Worm (Caenorhabditis elegans) whole organism, L4 larva: ENCODE measurements around the gene str-12.
A peak's percentile ranks its signal among the peaks of the same experiment; 100 is the strongest.

Experiments used
- D1046.2 ChIP-seq: fragments of 200-800 bp; sonication (Bioruptor generic); IDR thresholded peaks from 2 replicates; pipeline ENCODE4 v1.3.6; 2022; ENCODE audit warnings: missing genetic modification characterization, missing compliant biosample characterization
- F10B5.3 ChIP-seq: sonication (generic microtip); optimal IDR thresholded peaks from 2 replicates; lab custom pipeline; 2016; ENCODE audit warnings: mild to moderate bottlenecking, missing genetic modification characterization, missing compliant biosample characterization
- T26A8.4 ChIP-seq: fragments of 200-800 bp; sonication (Bioruptor generic); IDR thresholded peaks from 2 replicates; pipeline ENCODE4 v1.3.6; 2022; ENCODE audit warnings: missing genetic modification characterization, missing compliant biosample characterization
- Y105C5A.15 ChIP-seq: fragments of 200-800 bp; sonication (Bioruptor generic); IDR thresholded peaks from 2 replicates; pipeline ENCODE4 v1.3.6; 2022; ENCODE audit warnings: missing genetic modification characterization, missing compliant biosample characterization
- aha-1 ChIP-seq: fragments of 150-350 bp; peaks from one replicate; lab custom pipeline; 2014; ENCODE audit warnings: missing biosample characterization, missing genetic modification characterization
- ctbp-1 ChIP-seq: fragments of 200-800 bp; sonication (Bioruptor generic); IDR thresholded peaks from 2 replicates; pipeline ENCODE4 v1.3.6; 2022; ENCODE audit warnings: missing genetic modification reagents, missing genetic modification characterization, missing compliant biosample characterization
- dmd-6 ChIP-seq: fragments of 200-800 bp; sonication (Bioruptor generic); IDR thresholded peaks from 2 replicates; pipeline ENCODE4 v1.3.6; 2022; ENCODE audit warnings: missing genetic modification reagents, missing genetic modification characterization, missing compliant biosample characterization
- dmd-8 ChIP-seq: fragments of 200-800 bp; sonication (Bioruptor generic); IDR thresholded peaks from 2 replicates; pipeline ENCODE4 v1.3.6; 2022; ENCODE audit warnings: missing genetic modification characterization, missing compliant biosample characterization
- dve-1 ChIP-seq: sonication (generic microtip); optimal IDR thresholded peaks from 2 replicates; lab custom pipeline; 2017; ENCODE audit warnings: antibody characterized with exemption, mild to moderate bottlenecking, missing genetic modification characterization, missing compliant biosample characterization; ENCODE audit not compliant: insufficient read depth
- hlh-11 ChIP-seq: fragments of 200-800 bp; sonication (Bioruptor generic); optimal IDR thresholded peaks from 2 replicates; lab custom pipeline; 2018; ENCODE audit warnings: mild to moderate bottlenecking, missing genetic modification characterization, missing compliant biosample characterization
- hlh-30 ChIP-seq: sonication (generic microtip); optimal IDR thresholded peaks from 2 replicates; lab custom pipeline; 2017; ENCODE audit warnings: antibody characterized with exemption, mild to moderate bottlenecking, missing genetic modification characterization, missing compliant biosample characterization; ENCODE audit not compliant: insufficient read depth
- mep-1 ChIP-seq: fragments of 150-350 bp; sonication (generic microtip); optimal IDR thresholded peaks from 3 replicates; lab custom pipeline; 2014; ENCODE audit warnings: missing biosample characterization, missing genetic modification characterization
- mes-2 ChIP-seq: sonication (generic microtip); optimal IDR thresholded peaks from 2 replicates; lab custom pipeline; 2016; ENCODE audit warnings: missing genotype, mild to moderate bottlenecking, missing genetic modification characterization, missing compliant biosample characterization; ENCODE audit not compliant: poor library complexity, severe bottlenecking
- nhr-11 ChIP-seq: fragments of 150-350 bp; optimal IDR thresholded peaks from 2 replicates; lab custom pipeline; 2014; ENCODE audit warnings: missing biosample characterization, missing genetic modification characterization
- nhr-25 ChIP-seq: sonication (generic microtip); optimal IDR thresholded peaks from 2 replicates; lab custom pipeline; 2017; ENCODE audit warnings: missing genetic modification characterization, mild to moderate bottlenecking, missing compliant biosample characterization, antibody characterized with exemption, moderate library complexity, borderline replicate concordance; ENCODE audit not compliant: insufficient read depth
- nhr-28 ChIP-seq: fragments of 150-350 bp; optimal IDR thresholded peaks from 2 replicates; lab custom pipeline; 2014; ENCODE audit warnings: missing biosample characterization, missing genetic modification characterization
- nhr-41 ChIP-seq: fragments of 200-800 bp; sonication (Bioruptor generic); IDR thresholded peaks from 2 replicates; pipeline ENCODE4 v1.3.6; 2022; ENCODE audit warnings: missing genetic modification reagents, missing genetic modification characterization, missing compliant biosample characterization
- nhr-6 ChIP-seq: fragments of 150-350 bp; optimal IDR thresholded peaks from 2 replicates; lab custom pipeline; 2014; ENCODE audit warnings: missing biosample characterization, missing genetic modification characterization
- snpc-1.2 ChIP-seq: fragments of 200-800 bp; sonication (Bioruptor generic); IDR thresholded peaks from 2 replicates; pipeline ENCODE4 v1.3.6; 2022; ENCODE audit warnings: missing genetic modification reagents, missing genetic modification characterization, missing compliant biosample characterization
- snpc-4 ChIP-seq: fragments of 150-350 bp; optimal IDR thresholded peaks from 2 replicates; lab custom pipeline; 2014; ENCODE audit warnings: missing biosample characterization, missing genetic modification characterization
- tra-1 ChIP-seq: fragments of 200-800 bp; sonication (Bioruptor generic); IDR thresholded peaks from 2 replicates; pipeline ENCODE4 v1.3.6; 2022; ENCODE audit warnings: missing genetic modification reagents, missing genetic modification characterization, missing compliant biosample characterization
- unc-62 ChIP-seq, 3 experiments: fragments of 150-350 bp in 1 of 3; sonication (generic microtip); optimal IDR thresholded peaks in 2 of 3; peaks in 1 of 3; 1 replicate in 1 of 3; 2 replicates in 2 of 3; lab custom pipeline; 2014 to 2017; ENCODE audit warnings: missing biosample characterization in 3 of 3, missing genetic modification characterization in 3 of 3, missing genetic modification reagents in 3 of 3, missing genotype in 1 of 3
- zfp-2 ChIP-seq: sonication (generic microtip); optimal IDR thresholded peaks from 2 replicates; lab custom pipeline; 2016; ENCODE audit warnings: mild to moderate bottlenecking, missing genetic modification characterization, missing compliant biosample characterization
- zip-2 ChIP-seq: fragments of 150-350 bp; optimal IDR thresholded peaks from 2 replicates; lab custom pipeline; 2014; ENCODE audit warnings: missing biosample characterization, missing genetic modification characterization

The str-12 gene

DNA sequence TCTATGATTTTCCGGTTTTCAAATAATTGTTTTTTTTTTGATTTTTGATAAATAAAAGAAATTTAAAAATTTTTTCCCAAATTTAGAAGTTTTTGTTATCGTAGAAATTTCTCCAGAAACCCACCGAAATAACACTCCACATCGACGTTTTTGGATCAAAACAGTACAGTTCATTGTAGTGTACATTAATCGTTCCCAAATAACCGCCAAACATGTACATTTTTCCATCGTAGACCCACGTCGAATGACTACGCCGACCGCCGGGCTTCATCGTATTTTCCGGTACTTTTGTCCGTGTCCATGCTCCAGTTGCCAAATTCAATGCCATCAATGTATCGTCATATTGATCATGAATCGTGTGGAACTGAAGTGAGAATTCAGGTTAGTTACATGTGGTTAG is 43.4 kb downstream of the str-12 start, which contains the start of gene F53E4.2:
F53E4.2 (plus strand) TSS at position 301 of the 400 bp plus-strand sequence.
- TF ChIP-seq Y105C5A.15 (GFP tag; lab: Robert Waterston, UW) (no peak), D1046.2 (GFP tag; lab: Robert Waterston, UW) (0 out of 2 replicates have a peak, but pooled peaks have one; percentile 16), dmd-8 (no peak)

DNA sequence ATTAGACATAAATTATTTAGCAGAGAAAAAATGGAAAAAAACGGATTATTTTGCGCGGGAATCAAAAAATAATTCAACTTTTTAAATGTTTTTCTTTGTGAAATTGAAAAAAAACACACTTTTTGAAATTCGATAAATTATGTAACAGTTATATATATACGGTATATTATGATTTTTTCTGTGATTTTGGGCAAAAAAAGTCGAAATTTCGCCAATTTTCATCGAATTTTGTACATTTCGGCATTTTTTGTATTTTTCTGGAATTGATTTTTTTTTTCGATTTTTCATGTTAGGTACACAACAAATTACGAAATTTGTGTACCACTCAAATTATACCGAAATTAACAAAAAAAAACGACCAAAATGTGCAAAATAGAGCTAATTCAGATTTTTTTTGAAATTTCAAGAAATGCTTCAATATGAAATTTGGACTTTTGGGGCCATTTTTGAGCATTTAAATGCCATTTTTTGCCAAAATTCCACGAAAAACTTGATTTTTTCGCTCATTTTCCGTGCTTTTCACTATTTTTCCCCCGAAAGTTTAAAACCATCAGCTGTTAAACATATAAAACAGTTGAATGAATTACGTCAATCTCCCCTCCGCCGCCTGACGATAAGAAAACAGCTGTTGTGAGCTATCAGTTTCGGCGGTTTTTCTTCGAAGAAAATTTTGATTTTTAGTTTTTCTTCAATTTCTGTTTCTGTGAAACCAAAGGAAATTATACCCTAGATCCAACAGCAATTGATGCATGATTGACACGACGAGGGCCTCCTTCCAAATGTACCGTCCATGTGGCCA is 47.8 kb downstream of the str-12 start:
- TF ChIP-seq aha-1 (peak; percentile 98), ctbp-1 (GFP tag; lab: Robert Waterston, UW) (no peak), nhr-11 (tag; lab: Kevin White, UChicago) (peak; percentile 4), dmd-6 (GFP tag; lab: Robert Waterston, UW) (peak; percentile 49), hlh-11 (tag; lab: Kevin White, UChicago) (peak; percentile 49), snpc-4 (tag; lab: Kevin White, UChicago) (no peak)
- TF ChIP-seq, all 104 proteins: peak for 4

DNA sequence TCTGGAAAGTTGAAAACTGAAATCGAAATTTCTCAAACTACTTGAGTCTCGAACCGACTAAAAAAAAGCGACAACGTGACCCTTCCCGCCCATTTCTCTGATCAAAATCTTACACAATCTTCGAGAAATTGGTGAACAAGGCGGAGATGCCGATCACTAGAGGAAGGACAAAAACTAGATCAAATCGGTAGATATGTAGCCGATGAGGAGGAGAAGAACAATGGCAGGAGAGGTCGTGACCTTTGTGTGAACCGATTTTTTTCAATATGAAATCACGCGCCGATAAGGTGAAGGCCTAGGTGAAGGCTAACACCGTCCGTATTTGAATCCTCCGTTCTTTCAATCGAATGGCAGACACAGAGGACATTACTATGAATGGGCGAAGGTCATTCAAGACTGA is 50.3 kb downstream of the str-12 start:
- TF ChIP-seq nhr-25 (tag; lab: Kevin White, UChicago) (peak; percentile 94), nhr-6 (no peak), unc-62 (GFP tag; optimal IDR thresholded peaks at IDR 0.05 in 1 of 2; lab: Kevin White, UChicago) (peak in 1 of 2 experiments; percentile 97), unc-62 (tag; optimal IDR thresholded peaks at IDR 0.05; lab: Kevin White, UChicago) (no peak), hlh-30 (peak; percentile 55), hlh-11 (tag; lab: Kevin White, UChicago) (peak; percentile 10), dve-1 (tag; lab: Kevin White, UChicago) (no peak), tra-1 (GFP tag; lab: Robert Waterston, UW) (0 out of 2 replicates have a peak, but pooled peaks have one; percentile 7), nhr-28 (tag; lab: Kevin White, UChicago) (peak; percentile 20), mep-1 (tag; lab: Kevin White, UChicago) (peak; percentile 44), zip-2 (no peak), nhr-41 (GFP tag; lab: Robert Waterston, UW) (0 out of 2 replicates have a peak, but pooled peaks have one; percentile 6), F10B5.3 (no peak)

DNA sequence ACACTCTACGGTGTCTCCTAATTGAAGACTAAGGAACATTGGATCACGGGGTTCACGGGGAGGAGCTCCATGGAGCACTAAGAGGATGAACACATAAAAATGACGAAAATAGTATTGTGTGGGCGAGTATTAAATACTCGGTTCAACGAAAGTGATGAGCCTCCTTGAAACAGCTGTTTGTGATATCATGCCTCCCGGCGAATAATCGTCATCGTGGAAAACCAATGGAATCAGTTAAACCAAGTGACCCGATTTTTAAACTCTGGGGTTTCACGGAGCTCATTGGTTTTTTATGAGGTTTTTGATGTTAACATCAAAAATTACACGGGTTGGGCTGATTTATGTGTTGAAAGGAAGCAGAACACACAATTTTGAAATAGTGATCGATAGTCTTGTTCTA is 50.9 kb downstream of the str-12 start:
- TF ChIP-seq zfp-2 (tag; lab: Kevin White, UChicago) (no peak), T26A8.4 (peak; percentile 17; the same call in 1 of the 2 replicates), mes-2 (tag; lab: Kevin White, UChicago) (no peak), snpc-1.2 (GFP tag; lab: Robert Waterston, UW) (no peak), aha-1 (peak; percentile 80), tra-1 (GFP tag; lab: Robert Waterston, UW) (0 out of 2 replicates have a peak, but pooled peaks have one; percentile 32)
